Fruit fly (Drosophila melanogaster) whole organism, prepupa: ENCODE measurements around the gene CG6769.

Source experiments
- Blimp-1 ChIP-seq: fragments of 200-800 bp; sonication (Bioruptor generic); optimal IDR thresholded peaks from 3 replicates; lab custom pipeline; 2017; ENCODE audit warnings: missing biosample characterization, missing genetic modification characterization, mild to moderate bottlenecking, moderate library complexity, missing genetic modification reagents
- CG10631 ChIP-seq: fragments of 200-800 bp; sonication (Bioruptor generic); optimal IDR thresholded peaks from 2 replicates; lab custom pipeline; 2016; ENCODE audit warnings: missing biosample characterization, missing genetic modification characterization
- CG10669 ChIP-seq: fragments of 200-800 bp; sonication (Bioruptor generic); optimal IDR thresholded peaks from 3 replicates; lab custom pipeline; 2018; ENCODE audit warnings: missing biosample characterization, mild to moderate bottlenecking, missing genetic modification characterization, moderate library complexity
- CG11762 ChIP-seq: fragments of 200-800 bp; sonication (Bioruptor generic); optimal IDR thresholded peaks from 3 replicates; lab custom pipeline; 2016; ENCODE audit warnings: missing biosample characterization, missing genetic modification characterization; ENCODE audit not compliant: insufficient read depth
- CG11902 ChIP-seq: fragments of 200-800 bp; sonication (Bioruptor generic); optimal IDR thresholded peaks from 3 replicates; lab custom pipeline; 2016; ENCODE audit warnings: missing biosample characterization, missing genetic modification characterization
- CG16779 ChIP-seq: fragments of 200-800 bp; sonication (Bioruptor generic); optimal IDR thresholded peaks from 3 replicates; lab custom pipeline; 2017; ENCODE audit warnings: missing biosample characterization, mild to moderate bottlenecking, missing genetic modification characterization
- CG3032 ChIP-seq: fragments of 200-800 bp; optimal IDR thresholded peaks from 2 replicates; lab custom pipeline; 2019; ENCODE audit warnings: missing biosample characterization, mild to moderate bottlenecking, missing genetic modification characterization, moderate library complexity
- CG31627 ChIP-seq: fragments of 200-800 bp; sonication (Bioruptor generic); optimal IDR thresholded peaks from 3 replicates; lab custom pipeline; 2016; ENCODE audit warnings: missing biosample characterization, missing genetic modification characterization
- CG32006 ChIP-seq: fragments of 200-800 bp; sonication (Bioruptor generic); optimal IDR thresholded peaks from 3 replicates; lab custom pipeline; 2017; ENCODE audit warnings: missing biosample characterization, mild to moderate bottlenecking, missing genetic modification characterization
- CG34406 ChIP-seq: fragments of 200-800 bp; sonication (Bioruptor generic); optimal IDR thresholded peaks from 3 replicates; lab custom pipeline; 2016; ENCODE audit warnings: missing biosample characterization, missing genetic modification characterization
- CG6163 ChIP-seq: fragments of 200-800 bp; sonication (Bioruptor generic); IDR thresholded peaks from 3 replicates; pipeline ENCODE4 v1.3.6; 2022; ENCODE audit warnings: missing biosample characterization, missing genetic modification characterization
- CG6276 ChIP-seq: fragments of 200-800 bp; sonication (Bioruptor generic); optimal IDR thresholded peaks from 2 replicates; lab custom pipeline; 2017; ENCODE audit warnings: missing biosample characterization, mild to moderate bottlenecking, missing genetic modification characterization
- CG6808 ChIP-seq: fragments of 200-800 bp; sonication (Bioruptor generic); optimal IDR thresholded peaks from 3 replicates; lab custom pipeline; 2017; ENCODE audit warnings: missing biosample characterization, missing genetic modification characterization, mild to moderate bottlenecking, moderate library complexity, missing genetic modification reagents
- CG6854 ChIP-seq: fragments of 200-800 bp; sonication (Bioruptor generic); optimal IDR thresholded peaks from 2 replicates; lab custom pipeline; 2017; ENCODE audit warnings: missing biosample characterization, mild to moderate bottlenecking, missing genetic modification characterization
- CG8319 ChIP-seq: fragments of 200-800 bp; sonication (Bioruptor generic); optimal IDR thresholded peaks from 3 replicates; lab custom pipeline; 2016; ENCODE audit warnings: missing biosample characterization, missing genetic modification characterization
- CG8632 ChIP-seq: fragments of 200-800 bp; sonication (Bioruptor generic); optimal IDR thresholded peaks from 3 replicates; lab custom pipeline; 2016; ENCODE audit warnings: missing biosample characterization, missing genetic modification characterization
- CG9139 ChIP-seq: fragments of 200-800 bp; sonication (Bioruptor generic); optimal IDR thresholded peaks from 3 replicates; lab custom pipeline; 2017; ENCODE audit warnings: missing biosample characterization, mild to moderate bottlenecking, missing genetic modification characterization
- Eip75B ChIP-seq: fragments of 200-800 bp; sonication (Bioruptor generic); optimal IDR thresholded peaks from 3 replicates; lab custom pipeline; 2016; ENCODE audit warnings: missing biosample characterization, missing genetic modification characterization
- Eip78C ChIP-seq: fragments of 200-800 bp; sonication (Bioruptor generic); peaks from one replicate; lab custom pipeline; 2016; ENCODE audit warnings: missing biosample characterization, missing genetic modification characterization
- Ets21C ChIP-seq: fragments of 200-800 bp; sonication (Bioruptor generic); optimal IDR thresholded peaks from 3 replicates; lab custom pipeline; 2016; ENCODE audit warnings: missing biosample characterization, missing genetic modification characterization
- Gug ChIP-seq: fragments of 200-800 bp; sonication (Bioruptor generic); IDR thresholded peaks from 2 replicates; pipeline ENCODE4 v1.3.6; 2022; ENCODE audit warnings: missing biosample characterization, missing genetic modification characterization
- Hr38 ChIP-seq: sonication (Bioruptor generic); optimal IDR thresholded peaks from 2 replicates; lab custom pipeline; 2016; ENCODE audit warnings: missing biosample characterization, missing genetic modification characterization
- Hr39 ChIP-seq: fragments of 200-800 bp; sonication (Bioruptor generic); optimal IDR thresholded peaks from 2 replicates; lab custom pipeline; 2016; ENCODE audit warnings: missing biosample characterization, missing genetic modification characterization
- Lpt ChIP-seq: fragments of 200-800 bp; sonication (Bioruptor generic); optimal IDR thresholded peaks from 3 replicates; lab custom pipeline; 2016; ENCODE audit warnings: missing biosample characterization, missing genetic modification characterization
- OdsH ChIP-seq: fragments of 200-800 bp; sonication (Bioruptor generic); optimal IDR thresholded peaks from 3 replicates; lab custom pipeline; 2016; ENCODE audit warnings: missing biosample characterization, missing genetic modification characterization
- Sox102F ChIP-seq: fragments of 200-800 bp; sonication (Bioruptor generic); optimal IDR thresholded peaks from 2 replicates; lab custom pipeline; 2016; ENCODE audit warnings: missing biosample characterization, mild to moderate bottlenecking, missing genetic modification characterization
- Sox14 ChIP-seq: fragments of 200-800 bp; sonication (Bioruptor generic); optimal IDR thresholded peaks from 3 replicates; lab custom pipeline; 2016; ENCODE audit warnings: missing biosample characterization, missing genetic modification characterization
- achi ChIP-seq: fragments of 200-800 bp; sonication (Bioruptor generic); optimal IDR thresholded peaks from 3 replicates; lab custom pipeline; 2016; ENCODE audit warnings: missing biosample characterization, missing genetic modification characterization
- acj6 ChIP-seq: fragments of 200-800 bp; sonication (Bioruptor generic); optimal IDR thresholded peaks from 3 replicates; lab custom pipeline; 2016; ENCODE audit warnings: missing biosample characterization, missing genetic modification characterization
- cyc ChIP-seq: fragments of 200-800 bp; sonication (Bioruptor generic); optimal IDR thresholded peaks from 3 replicates; lab custom pipeline; 2016; ENCODE audit warnings: missing biosample characterization, missing genetic modification characterization
- dac ChIP-seq: fragments of 200-800 bp; sonication (Bioruptor generic); optimal IDR thresholded peaks from 2 replicates; lab custom pipeline; 2017; ENCODE audit warnings: missing biosample characterization, mild to moderate bottlenecking, missing genetic modification characterization
- dsx ChIP-seq: fragments of 200-800 bp; optimal IDR thresholded peaks from 3 replicates; lab custom pipeline; 2019; ENCODE audit warnings: missing biosample characterization, mild to moderate bottlenecking, missing genetic modification characterization, moderate library complexity; ENCODE audit not compliant: poor library complexity, severe bottlenecking
- eg ChIP-seq: fragments of 200-800 bp; sonication (Bioruptor generic); IDR thresholded peaks from 3 replicates; pipeline ENCODE4 v1.3.6; 2022; ENCODE audit warnings: missing biosample characterization, missing genetic modification characterization
- esn ChIP-seq: fragments of 200-800 bp; sonication (Bioruptor generic); optimal IDR thresholded peaks from 2 replicates; lab custom pipeline; 2016; ENCODE audit warnings: missing biosample characterization, mild to moderate bottlenecking, missing genetic modification characterization, moderate library complexity
- fd59A ChIP-seq: fragments of 200-800 bp; sonication (Bioruptor generic); optimal IDR thresholded peaks from 2 replicates; lab custom pipeline; 2017; ENCODE audit warnings: missing biosample characterization, mild to moderate bottlenecking, missing genetic modification characterization, missing genetic modification reagents
- fd85E ChIP-seq: fragments of 200-800 bp; sonication (Bioruptor generic); optimal IDR thresholded peaks from 3 replicates; lab custom pipeline; 2016; ENCODE audit warnings: missing biosample characterization, missing genetic modification characterization
- lz ChIP-seq: fragments of 200-800 bp; sonication (Bioruptor generic); optimal IDR thresholded peaks from 3 replicates; lab custom pipeline; 2016; ENCODE audit warnings: missing biosample characterization, missing genetic modification characterization
- net ChIP-seq: fragments of 200-800 bp; sonication (Bioruptor generic); optimal IDR thresholded peaks from 3 replicates; lab custom pipeline; 2016; ENCODE audit warnings: missing biosample characterization, missing genetic modification characterization
- pdm3 ChIP-seq: fragments of 200-800 bp; sonication (Bioruptor generic); optimal IDR thresholded peaks from 3 replicates; lab custom pipeline; 2016; ENCODE audit warnings: missing biosample characterization, missing genetic modification characterization
- spab ChIP-seq: fragments of 200-800 bp; sonication (Bioruptor generic); optimal IDR thresholded peaks from 2 replicates; lab custom pipeline; 2017; ENCODE audit warnings: missing biosample characterization, mild to moderate bottlenecking, missing genetic modification characterization, missing genetic modification reagents
- ss ChIP-seq, 2 experiments: fragments of 200-800 bp; sonication (Bioruptor generic); optimal IDR thresholded peaks; 2 replicates in 1 of 2; 3 replicates in 1 of 2; lab custom pipeline; 2017 to 2018; ENCODE audit warnings: mild to moderate bottlenecking in 2 of 2, missing biosample characterization in 2 of 2, missing genetic modification characterization in 2 of 2, moderate library complexity in 1 of 2
- svp ChIP-seq: fragments of 200-800 bp; sonication (Bioruptor generic); peaks from one replicate; lab custom pipeline; 2016; ENCODE audit warnings: missing biosample characterization, missing genetic modification characterization
- topi ChIP-seq: fragments of 200-800 bp; sonication (Bioruptor generic); optimal IDR thresholded peaks from 3 replicates; lab custom pipeline; 2016; ENCODE audit warnings: missing biosample characterization, missing genetic modification characterization
- vri ChIP-seq: fragments of 200-800 bp; sonication (Bioruptor generic); optimal IDR thresholded peaks from 3 replicates; lab custom pipeline; 2016; ENCODE audit warnings: missing biosample characterization, mild to moderate bottlenecking, missing genetic modification characterization

Gene CG6769

DNA sequence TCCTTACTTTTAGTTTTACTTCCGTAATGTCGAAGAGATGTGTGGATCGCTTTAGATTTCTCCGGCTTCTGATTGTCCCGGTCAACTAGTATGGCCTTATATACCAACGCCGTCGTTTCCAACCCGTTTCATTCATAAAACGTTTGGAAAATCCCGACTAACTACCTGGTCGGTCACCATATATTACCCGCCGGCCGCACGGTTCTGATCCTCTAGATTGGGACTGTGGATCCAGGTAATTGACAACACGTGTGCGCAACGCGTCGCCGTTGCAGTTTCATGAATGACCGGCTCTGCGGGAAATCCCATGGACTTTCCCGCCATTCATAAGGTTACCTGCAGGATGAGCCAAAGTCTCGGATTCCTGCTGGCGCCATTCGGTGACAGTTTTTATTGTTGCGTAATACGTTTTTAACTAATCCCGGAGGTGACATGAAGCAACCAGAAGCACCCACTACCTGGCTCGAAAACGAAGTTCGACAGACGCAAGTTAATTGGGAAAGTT is 41.1 kb upstream of the CG6769 start, which contains the start of gene CG12986:
CG12986 (minus strand) TSS at position 51 of the 505 bp plus-strand sequence.
- no peak for TF ChIP-seq lz (GFP tag; lab: Kevin White, UChicago)
- no peak for TF ChIP-seq Blimp-1
- no peak for TF ChIP-seq Sox102F (GFP tag; lab: Kevin White, UChicago)
- TF ChIP-seq fd59A = no peak
- TF ChIP-seq vri = no peak
- TF ChIP-seq acj6 (GFP tag; lab: Kevin White, UChicago) = no peak
- no peak for TF ChIP-seq CG6163 (GFP tag; lab: Robert Waterston, UW)
- no peak for TF ChIP-seq CG11902 (GFP tag; lab: Kevin White, UChicago)
- no peak for TF ChIP-seq fd85E (GFP tag; lab: Kevin White, UChicago)
- no peak for TF ChIP-seq ss (GFP tag; optimal IDR thresholded peaks at IDR 0.05; lab: Kevin White, UChicago)
- no peak for TF ChIP-seq achi (GFP tag; lab: Kevin White, UChicago)
- no peak for TF ChIP-seq CG3032 (tag; lab: Kevin White, UChicago)
- TF ChIP-seq dsx (GFP tag; lab: Kevin White, UChicago) = no peak
- TF ChIP-seq net (GFP tag; lab: Kevin White, UChicago) = no peak
- no peak for TF ChIP-seq topi (GFP tag; lab: Kevin White, UChicago)
- TF ChIP-seq Eip78C (GFP tag; lab: Kevin White, UChicago) = no peak
- no peak for TF ChIP-seq Hr38 (GFP tag; lab: Kevin White, UChicago)
- no peak for TF ChIP-seq CG6808 (GFP tag; lab: Kevin White, UChicago)
- no peak for TF ChIP-seq Ets21C (GFP tag; lab: Kevin White, UChicago)

DNA sequence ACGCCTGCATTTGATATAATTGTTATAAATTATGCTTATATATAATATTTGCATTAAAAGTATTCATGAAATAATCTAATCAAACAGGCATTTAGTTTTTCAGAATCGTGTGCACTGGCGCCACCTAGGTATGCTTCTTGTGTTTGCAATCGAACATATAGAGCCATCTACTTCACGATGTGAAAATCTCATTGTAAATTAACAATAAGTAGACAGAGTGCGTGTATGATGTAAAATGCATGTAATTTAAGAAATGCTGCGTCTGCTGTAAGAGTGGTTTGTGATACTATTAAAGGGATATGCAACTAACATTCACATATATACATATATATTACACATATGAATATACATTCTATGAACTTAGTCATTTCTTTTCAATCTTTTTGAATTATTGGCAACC is 40.5 kb upstream of the CG6769 start:
- TF ChIP-seq Gug (GFP tag; lab: Robert Waterston, UW) (no peak), CG6854 (no peak), Sox102F (GFP tag; lab: Kevin White, UChicago) (no peak), spab (GFP tag; lab: Kevin White, UChicago) (no peak), net (GFP tag; lab: Kevin White, UChicago) (no peak), achi (GFP tag; lab: Kevin White, UChicago) (no peak), dac (GFP tag; lab: Kevin White, UChicago) (no peak), Sox14 (GFP tag; lab: Kevin White, UChicago) (peak; percentile 5), CG10631 (GFP tag; lab: Kevin White, UChicago) (no peak), CG34406 (GFP tag; lab: Kevin White, UChicago) (no peak), lz (GFP tag; lab: Kevin White, UChicago) (peak; percentile 44), eg (GFP tag; lab: Robert Waterston, UW) (no peak), CG6276 (GFP tag; lab: Kevin White, UChicago) (no peak), CG8319 (GFP tag; lab: Kevin White, UChicago) (no peak), cyc (GFP tag; lab: Kevin White, UChicago) (peak; percentile 25), esn (GFP tag; lab: Kevin White, UChicago) (peak; percentile 6), topi (GFP tag; lab: Kevin White, UChicago) (no peak), Hr39 (GFP tag; lab: Kevin White, UChicago) (peak; percentile 47), CG9139 (GFP tag; lab: Kevin White, UChicago) (no peak), CG11762 (GFP tag; lab: Kevin White, UChicago) (no peak), pdm3 (GFP tag; lab: Kevin White, UChicago) (peak; percentile 22), Eip78C (GFP tag; lab: Kevin White, UChicago) (peak; percentile 50), fd85E (GFP tag; lab: Kevin White, UChicago) (no peak), Lpt (no peak), OdsH (GFP tag; lab: Kevin White, UChicago) (no peak), CG32006 (GFP tag; lab: Kevin White, UChicago) (no peak), svp (GFP tag; lab: Kevin White, UChicago) (peak; percentile 49), CG31627 (peak; percentile 42), CG10669 (GFP tag; lab: Kevin White, UChicago) (no peak), CG6808 (GFP tag; lab: Kevin White, UChicago) (no peak), Blimp-1 (no peak), Eip75B (GFP tag; lab: Kevin White, UChicago) (no peak), CG8632 (GFP tag; lab: Kevin White, UChicago) (no peak), Hr38 (GFP tag; lab: Kevin White, UChicago) (no peak), CG16779 (no peak)
